Fruit fly (Drosophila melanogaster): ENCODE data around the gene CG3430.

Gene CG3430

dm6 chr2L:6948540-6948942, 8.3 kb upstream of the CG3430 start, which contains the start of gene ihog (continued):
- no peak for TF ChIP-seq TFAM (GFP tag; optimal IDR thresholded peaks at IDR 0.05)
- no peak for TF ChIP-seq ase (GFP tag; IDR thresholded peaks at IDR 0.05)
- no peak for TF ChIP-seq CG1529 (GFP tag; optimal IDR thresholded peaks at IDR 0.05)
- no peak for TF ChIP-seq fd64A (GFP tag; optimal IDR thresholded peaks at IDR 0.05)
- no peak for TF ChIP-seq D19B (GFP tag; optimal IDR thresholded peaks at IDR 0.05)
- TF ChIP-seq CG10462 (GFP tag; optimal IDR thresholded peaks at IDR 0.05), result no peak
- no peak for TF ChIP-seq CG18262 (tag; optimal IDR thresholded peaks at IDR 0.05)
- peak; percentile 61 for TF ChIP-seq CG8924 (tag; optimal IDR thresholded peaks at IDR 0.05)
- no peak for TF ChIP-seq Xbp1 (GFP tag; optimal IDR thresholded peaks at IDR 0.05)
- TF ChIP-seq Deaf1 (tag; optimal IDR thresholded peaks at IDR 0.05), result no peak
- TF ChIP-seq eyg (GFP tag; optimal IDR thresholded peaks at IDR 0.05), result no peak
- TF ChIP-seq ac (GFP tag; optimal IDR thresholded peaks at IDR 0.05), result no peak
- no peak for TF ChIP-seq lbe (GFP tag; optimal IDR thresholded peaks at IDR 0.05)
- TF ChIP-seq HHEX (GFP tag; optimal IDR thresholded peaks at IDR 0.05), result no peak
- TF ChIP-seq sr (GFP tag; IDR thresholded peaks at IDR 0.05), result no peak
- no peak for TF ChIP-seq hth (optimal IDR thresholded peaks at IDR 0.05)
- no peak for TF ChIP-seq br (optimal IDR thresholded peaks at IDR 0.05)
- TF ChIP-seq eve (GFP tag; optimal IDR thresholded peaks at IDR 0.05), result no peak
- no peak for TF ChIP-seq CG17802 (tag; optimal IDR thresholded peaks at IDR 0.05)
- no peak for TF ChIP-seq Pdp1 (GFP tag; optimal IDR thresholded peaks at IDR 0.05)
- peak; percentile 67 for TF ChIP-seq Opbp (GFP tag; IDR thresholded peaks at IDR 0.05; ENCODE audit: partially characterized antibody)
- peak; percentile 19 for TF ChIP-seq nerfin-1 (tag; optimal IDR thresholded peaks at IDR 0.05)
- no peak for TF ChIP-seq Oaz (GFP tag; IDR thresholded peaks at IDR 0.05)
- TF ChIP-seq crc (GFP tag; optimal IDR thresholded peaks at IDR 0.05), result no peak
- TF ChIP-seq CG6272 (GFP tag; IDR thresholded peaks at IDR 0.05), result no peak
- no peak for TF ChIP-seq Chrac-16 (GFP tag; optimal IDR thresholded peaks at IDR 0.05)
- peak; percentile 66 for TF ChIP-seq CG14860 (GFP tag; IDR thresholded peaks at IDR 0.05; ENCODE audit: partially characterized antibody)
- TF ChIP-seq CG32772 (GFP tag; IDR thresholded peaks at IDR 0.05), result no peak
- no peak for TF ChIP-seq CG10147 (GFP tag; optimal IDR thresholded peaks at IDR 0.05)
- TF ChIP-seq bcd (GFP tag; optimal IDR thresholded peaks at IDR 0.05), result no peak
- no peak for TF ChIP-seq sens-2 (GFP tag; IDR thresholded peaks at IDR 0.05)
- no peak for TF ChIP-seq zen (tag; optimal IDR thresholded peaks at IDR 0.05)
- no peak for TF ChIP-seq chif (GFP tag; optimal IDR thresholded peaks at IDR 0.05)
- TF ChIP-seq CG5180 (GFP tag; optimal IDR thresholded peaks at IDR 0.05), result no peak
- no peak; the same call in 2 of the 3 replicates for TF ChIP-seq so (GFP tag; IDR thresholded peaks at IDR 0.05)
- TF ChIP-seq crp (GFP tag; optimal IDR thresholded peaks at IDR 0.05), result no peak
- no peak for TF ChIP-seq Dbx (GFP tag; IDR thresholded peaks at IDR 0.05)
- no peak for TF ChIP-seq CG18619 (GFP tag; optimal IDR thresholded peaks at IDR 0.05)
- no peak for TF ChIP-seq CG7372 (GFP tag; IDR thresholded peaks at IDR 0.05)
- no peak for TF ChIP-seq Tbp (GFP tag; optimal IDR thresholded peaks at IDR 0.05)
- no peak for TF ChIP-seq CG14014 (GFP tag; IDR thresholded peaks at IDR 0.05)
- TF ChIP-seq CG4707 (GFP tag; optimal IDR thresholded peaks at IDR 0.05), result peak; percentile 87
- peak; percentile 24 for TF ChIP-seq CG13296 (GFP tag; optimal IDR thresholded peaks at IDR 0.05)
- peak; percentile 60 for TF ChIP-seq YL-1 (GFP tag; optimal IDR thresholded peaks at IDR 0.05)
- TF ChIP-seq Six4 (GFP tag; optimal IDR thresholded peaks at IDR 0.05), result no peak
- no peak for TF ChIP-seq Ada2b (GFP tag; IDR thresholded peaks at IDR 0.05)
- TF ChIP-seq oc (tag; optimal IDR thresholded peaks at IDR 0.05), result no peak
- TF ChIP-seq sqz (GFP tag; optimal IDR thresholded peaks at IDR 0.05), result no peak
- TF ChIP-seq CG3838 (GFP tag; optimal IDR thresholded peaks at IDR 0.05), result no peak
- no peak for TF ChIP-seq CG8359 (GFP tag; optimal IDR thresholded peaks at IDR 0.05; ENCODE audit: borderline replicate concordance)
- TF ChIP-seq Oli (tag; optimal IDR thresholded peaks at IDR 0.05), result no peak
- TF ChIP-seq Hand (GFP tag; optimal IDR thresholded peaks at IDR 0.05), result no peak

All from whole organism, embryonic.